Fruit fly (Drosophila melanogaster) whole organism, wandering third instar larva: Measurements from ENCODE around the gene CG7275.
A peak's percentile ranks its signal among the peaks of the same experiment; 100 is the strongest.

Source experiments
- Abd-B ChIP-seq: fragments of >200 bp; optimal IDR thresholded peaks from 2 replicates; lab custom pipeline; 2017; ENCODE audit warnings: missing biosample characterization, missing genetic modification characterization
- CG32264 ChIP-seq: fragments of 200-800 bp; sonication (Bioruptor generic); optimal IDR thresholded peaks from 2 replicates; lab custom pipeline; 2016; ENCODE audit warnings: missing biosample characterization, missing genetic modification characterization
- CG9705 ChIP-seq: fragments of 200-800 bp; sonication (Bioruptor generic); optimal IDR thresholded peaks from 2 replicates; lab custom pipeline; 2018; ENCODE audit warnings: missing biosample characterization, mild to moderate bottlenecking, missing genetic modification characterization
- CrebA ChIP-seq: fragments of 200-800 bp; sonication (Bioruptor generic); optimal IDR thresholded peaks from 2 replicates; lab custom pipeline; 2016; ENCODE audit warnings: missing biosample characterization, mild to moderate bottlenecking, missing genetic modification characterization, borderline replicate concordance
- Dfd ChIP-seq: fragments of >200 bp; optimal IDR thresholded peaks from 2 replicates; lab custom pipeline; 2017; ENCODE audit warnings: missing biosample characterization, missing genetic modification characterization
- Dif ChIP-seq: fragments of 200-275, 200-300 bp; sonication (Bioruptor generic); optimal IDR thresholded peaks from 2 replicates; lab custom pipeline; 2018; ENCODE audit warnings: missing biosample characterization, missing genetic modification characterization; ENCODE audit not compliant: partially characterized antibody
- HLH106 ChIP-seq: fragments of 200-800 bp; optimal IDR thresholded peaks from 3 replicates; lab custom pipeline; 2019; ENCODE audit warnings: missing biosample characterization, mild to moderate bottlenecking, missing genetic modification characterization, moderate library complexity
- Hnf4 ChIP-seq: fragments of 200-800 bp; sonication (Bioruptor generic); optimal IDR thresholded peaks from 2 replicates; lab custom pipeline; 2016; ENCODE audit warnings: missing biosample characterization, mild to moderate bottlenecking, missing genetic modification characterization
- Hr78 ChIP-seq: fragments of >200 bp; optimal IDR thresholded peaks from 2 replicates; lab custom pipeline; 2017; ENCODE audit warnings: missing biosample characterization, missing genetic modification characterization
- Hr83 ChIP-seq: fragments of 200-300 bp; sonication (Bioruptor generic); optimal IDR thresholded peaks from 2 replicates; lab custom pipeline; 2016; ENCODE audit warnings: missing biosample characterization, mild to moderate bottlenecking, missing genetic modification characterization, moderate library complexity; ENCODE audit not compliant: poor library complexity, severe bottlenecking
- Jra ChIP-seq: sonication (Bioruptor generic); optimal IDR thresholded peaks from 2 replicates; lab custom pipeline; 2016; ENCODE audit warnings: missing biosample characterization, missing genetic modification characterization
- Mio ChIP-seq: sonication (Bioruptor generic); optimal IDR thresholded peaks from 2 replicates; lab custom pipeline; 2016; ENCODE audit warnings: missing biosample characterization, missing genetic modification characterization
- Myc ChIP-seq: fragments of >200 bp; optimal IDR thresholded peaks from 2 replicates; lab custom pipeline; 2017
- Sp1 ChIP-seq: fragments of 200-800 bp; sonication (Bioruptor generic); optimal IDR thresholded peaks from 3 replicates; lab custom pipeline; 2019; ENCODE audit warnings: missing biosample characterization, mild to moderate bottlenecking, missing genetic modification characterization, moderate library complexity
- Vsx2 ChIP-seq: fragments of 200-300, 225-300 bp; sonication (Bioruptor generic); optimal IDR thresholded peaks from 2 replicates; lab custom pipeline; 2018; ENCODE audit warnings: missing biosample characterization, missing genetic modification characterization; ENCODE audit not compliant: partially characterized antibody
- br ChIP-seq: fragments of 200-800 bp; sonication (Bioruptor generic); optimal IDR thresholded peaks from 2 replicates; lab custom pipeline; 2016; ENCODE audit warnings: missing biosample characterization, missing genetic modification characterization
- brk ChIP-seq: fragments of 200-800 bp; sonication (Bioruptor generic); optimal IDR thresholded peaks from 2 replicates; lab custom pipeline; 2016; ENCODE audit warnings: missing biosample characterization, mild to moderate bottlenecking, missing genetic modification characterization
- dl ChIP-seq, 2 experiments: fragments of 175-275, 200-275 bp in 1 of 2; fragments of 200-275 bp in 1 of 2; sonication (Bioruptor generic); optimal IDR thresholded peaks; lab custom pipeline; 2018; ENCODE audit warnings: mild to moderate bottlenecking in 2 of 2, missing biosample characterization in 2 of 2, missing genetic modification characterization in 2 of 2, moderate library complexity in 2 of 2; ENCODE audit not compliant: partially characterized antibody in 2 of 2, insufficient read depth in 1 of 2
- dmrt93B ChIP-seq: fragments of 200-800 bp; sonication (Bioruptor generic); optimal IDR thresholded peaks from 2 replicates; lab custom pipeline; 2018; ENCODE audit warnings: missing biosample characterization, mild to moderate bottlenecking, missing genetic modification characterization
- dsf ChIP-seq: sonication (Bioruptor generic); optimal IDR thresholded peaks from 2 replicates; lab custom pipeline; 2016; ENCODE audit warnings: missing biosample characterization, missing genetic modification characterization, borderline replicate concordance
- foxo ChIP-seq, 2 experiments: fragments of 200-800 bp; sonication (Bioruptor generic); optimal IDR thresholded peaks; 2 replicates in 1 of 2; 3 replicates in 1 of 2; lab custom pipeline; 2016 to 2017; ENCODE audit warnings: missing biosample characterization in 2 of 2, missing genetic modification characterization in 2 of 2
- jim ChIP-seq: fragments of 175-275, 200-325 bp; sonication (Bioruptor generic); optimal IDR thresholded peaks from 2 replicates; lab custom pipeline; 2016; ENCODE audit warnings: missing biosample characterization, mild to moderate bottlenecking, missing genetic modification characterization
- lola ChIP-seq: fragments of >200 bp; optimal IDR thresholded peaks from 2 replicates; lab custom pipeline; 2017; ENCODE audit warnings: missing biosample characterization, missing genetic modification characterization
- pan ChIP-seq: fragments of >200 bp; optimal IDR thresholded peaks from 2 replicates; lab custom pipeline; 2017
- psq ChIP-seq: fragments of 200-800 bp; sonication (Bioruptor generic); optimal IDR thresholded peaks from 3 replicates; lab custom pipeline; 2017; ENCODE audit warnings: missing biosample characterization, mild to moderate bottlenecking, missing genetic modification characterization, moderate library complexity
- rgr ChIP-seq: fragments of 200-800 bp; sonication (Bioruptor generic); optimal IDR thresholded peaks from 3 replicates; lab custom pipeline; 2016; ENCODE audit warnings: missing biosample characterization, mild to moderate bottlenecking, missing genetic modification characterization
- sage ChIP-seq: fragments of 200-800 bp; sonication (Bioruptor generic); optimal IDR thresholded peaks from 2 replicates; lab custom pipeline; 2016; ENCODE audit warnings: missing biosample characterization, mild to moderate bottlenecking, missing genetic modification characterization
- sv ChIP-seq: fragments of 200-800 bp; sonication (Bioruptor generic); optimal IDR thresholded peaks from 3 replicates; lab custom pipeline; 2016; ENCODE audit warnings: missing biosample characterization, missing genetic modification characterization
- tai ChIP-seq: sonication (Bioruptor generic); optimal IDR thresholded peaks from 2 replicates; lab custom pipeline; 2016; ENCODE audit warnings: missing biosample characterization, missing genetic modification characterization
- usp ChIP-seq: fragments of >200 bp; optimal IDR thresholded peaks from 2 replicates; lab custom pipeline; 2017; ENCODE audit warnings: missing biosample characterization, missing genetic modification characterization

CG7275 gene

dm6 chr3L:15498745-15499144 lies at the start of gene CG7275:
TSS of gene CG7275 (plus strand) at chr3L:15498959.
- TF ChIP-seq usp (GFP tag; lab: Kevin White, UChicago) (no peak), Myc (lab: Kevin White, UChicago) (peak; percentile 28), Hr78 (GFP tag; lab: Kevin White, UChicago) (no peak), Hnf4 (no peak), rgr (GFP tag; lab: Kevin White, UChicago) (peak; percentile 44), Hr83 (GFP tag; lab: Kevin White, UChicago) (no peak), dmrt93B (GFP tag; lab: Kevin White, UChicago) (no peak), CG9705 (GFP tag; lab: Kevin White, UChicago) (no peak), Sp1 (GFP tag; lab: Kevin White, UChicago) (no peak), HLH106 (no peak), CG32264 (no peak), foxo (GFP tag; optimal IDR thresholded peaks at IDR 0.05; lab: Kevin White, UChicago) (no peak), lola (GFP tag; lab: Kevin White, UChicago) (no peak), Dfd (no peak), br (no peak), pan (lab: Kevin White, UChicago) (no peak), dsf (no peak), brk (GFP tag; lab: Kevin White, UChicago) (peak; percentile 22), tai (GFP tag; lab: Kevin White, UChicago) (no peak), Dif (GFP tag; lab: Kevin White, UChicago) (no peak), Jra (no peak), CrebA (no peak)

dm6 chr3L:15474010-15474409 lies 24.7 kb upstream of the CG7275 start, which contains the start of gene cocoon:
TSS of gene cocoon (minus strand) at chr3L:15474110.
- TF ChIP-seq Myc (lab: Kevin White, UChicago) (no peak), rgr (GFP tag; lab: Kevin White, UChicago) (no peak), sv (GFP tag; lab: Kevin White, UChicago) (no peak), Jra (no peak), pan (lab: Kevin White, UChicago) (no peak), Mio (GFP tag; lab: Kevin White, UChicago) (no peak), Dif (GFP tag; lab: Kevin White, UChicago) (no peak), lola (GFP tag; lab: Kevin White, UChicago) (no peak)

DNA sequence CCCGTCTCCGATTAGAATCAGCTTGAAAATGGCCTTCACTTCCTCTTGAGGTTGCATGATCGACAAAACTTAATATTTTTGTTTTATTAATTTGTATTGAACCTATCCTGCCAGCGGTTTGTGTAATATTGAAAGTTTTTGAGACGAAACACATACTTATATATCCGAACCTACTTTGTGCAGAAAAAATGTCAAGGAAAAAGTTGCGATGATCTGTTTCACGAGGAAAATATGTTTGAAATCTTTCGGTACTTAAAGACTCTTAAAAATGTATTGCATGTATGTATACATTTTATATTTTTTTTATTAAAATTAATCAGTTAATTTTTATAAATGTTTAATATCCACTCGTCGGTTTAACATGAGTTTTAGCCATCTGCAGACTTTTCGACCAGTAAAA lies 13.5 kb upstream of the CG7275 start, which contains the start of gene Ran-like:
TSS of gene Ran-like (minus strand) at position 101 of the 400 bp plus-strand sequence.
- TF ChIP-seq Abd-B (GFP tag; lab: Kevin White, UChicago) (no peak), dmrt93B (GFP tag; lab: Kevin White, UChicago) (no peak), sv (GFP tag; lab: Kevin White, UChicago) (no peak), usp (GFP tag; lab: Kevin White, UChicago) (no peak), CG32264 (no peak), Dfd (no peak), psq (GFP tag; lab: Kevin White, UChicago) (no peak)
- TF ChIP-seq, all 38 proteins: peak for 0

DNA sequence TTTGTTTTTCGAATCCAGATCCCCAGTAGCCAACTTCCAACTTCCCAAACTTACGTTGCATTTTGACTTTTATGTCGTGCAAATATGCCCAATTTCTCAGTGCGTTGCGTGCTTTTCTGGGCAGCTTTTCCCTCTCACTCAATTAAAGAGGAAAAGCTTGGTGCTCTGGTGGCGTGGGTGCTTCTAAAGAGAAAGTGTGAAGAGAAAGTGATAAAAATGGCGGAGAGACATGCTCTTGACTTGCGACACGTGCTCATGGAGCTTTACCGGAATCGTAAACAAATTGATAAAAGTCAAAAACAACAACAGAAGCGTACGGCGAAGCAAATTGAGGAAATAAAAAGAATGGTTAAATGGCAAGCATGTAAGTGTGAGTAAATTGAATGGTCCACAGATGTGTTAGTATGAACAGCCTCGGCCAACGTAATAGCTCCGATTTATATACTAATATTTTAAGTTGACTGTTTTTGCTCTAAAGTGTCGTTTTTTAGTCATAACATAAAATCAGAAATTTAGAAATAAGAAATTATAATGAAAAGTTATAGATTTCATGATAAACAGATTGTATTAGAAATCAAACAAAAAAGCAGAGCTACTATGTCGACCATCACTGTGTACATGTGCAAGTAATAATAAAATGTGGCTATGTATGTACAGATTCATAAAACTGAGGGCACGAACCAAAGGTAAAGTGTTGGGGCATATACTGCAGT lies 4.7 kb upstream of the CG7275 start:
- TF ChIP-seq jim (GFP tag; lab: Kevin White, UChicago) (no peak), Dif (GFP tag; lab: Kevin White, UChicago) (peak; percentile 56), dl (GFP tag; optimal IDR thresholded peaks at IDR 0.05; lab: Kevin White, UChicago; ENCODE audit: insufficient read depth in 1 of 2, partially characterized antibody in 2 of 2) (peak in 1 of 2 experiments; percentile 30), Vsx2 (GFP tag; lab: Kevin White, UChicago) (peak; percentile 80), Mio (GFP tag; lab: Kevin White, UChicago) (no peak)

dm6 chr3L:15494599-15495271 lies 4.0 kb upstream of the CG7275 start:
- TF ChIP-seq Sp1 (GFP tag; lab: Kevin White, UChicago) (no peak), foxo (GFP tag; optimal IDR thresholded peaks at IDR 0.05; lab: Kevin White, UChicago) (no peak), brk (GFP tag; lab: Kevin White, UChicago) (no peak), psq (GFP tag; lab: Kevin White, UChicago) (no peak), Hr83 (GFP tag; lab: Kevin White, UChicago) (no peak), CG32264 (no peak), pan (lab: Kevin White, UChicago) (no peak), usp (GFP tag; lab: Kevin White, UChicago) (no peak), dsf (no peak), sage (GFP tag; lab: Kevin White, UChicago) (no peak), sv (GFP tag; lab: Kevin White, UChicago) (no peak), Vsx2 (GFP tag; lab: Kevin White, UChicago) (no peak)
